Worm (Caenorhabditis elegans): ENCODE results near the gene C39B10.5.

Gene C39B10.5

DNA sequence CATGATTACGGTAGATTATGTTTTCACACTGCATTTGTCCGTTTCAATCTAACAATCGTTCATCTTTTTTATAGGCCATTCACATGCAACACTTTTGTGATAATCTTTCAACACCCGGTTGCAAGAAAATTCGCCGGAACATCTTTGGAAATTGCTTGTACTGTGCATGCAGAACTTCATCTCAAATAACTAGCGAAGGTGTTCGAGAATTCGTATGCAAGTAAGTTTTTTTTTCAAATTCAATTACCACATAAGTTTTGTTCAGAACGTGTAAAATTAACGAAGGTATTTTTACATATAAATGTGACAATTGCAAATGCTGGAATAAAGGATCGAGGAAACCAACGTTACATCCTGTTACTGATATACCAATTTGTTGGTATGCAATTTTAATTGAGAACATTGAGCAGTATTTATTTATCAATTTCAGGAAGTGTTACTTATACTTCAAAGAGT is 38.2 kb downstream of the C39B10.5 start, which contains the start of gene C33D3.3 (continued):
- no peak for TF ChIP-seq unc-62 (GFP tag; optimal IDR thresholded peaks at IDR 0.05)
- no peak for TF ChIP-seq repo-1 (tag; optimal IDR thresholded peaks at IDR 0.05)
- no peak for TF ChIP-seq F52B5.7 (tag; optimal IDR thresholded peaks at IDR 0.05)

ce11 chrX:10488763-10489162 is 41.6 kb downstream of the C39B10.5 start, which contains the start of gene C33D3.4:
C33D3.4 (plus strand) TSS chrX:10489063.
- TF ChIP-seq ztf-28 (GFP tag; IDR thresholded peaks at IDR 0.05) = no peak

DNA sequence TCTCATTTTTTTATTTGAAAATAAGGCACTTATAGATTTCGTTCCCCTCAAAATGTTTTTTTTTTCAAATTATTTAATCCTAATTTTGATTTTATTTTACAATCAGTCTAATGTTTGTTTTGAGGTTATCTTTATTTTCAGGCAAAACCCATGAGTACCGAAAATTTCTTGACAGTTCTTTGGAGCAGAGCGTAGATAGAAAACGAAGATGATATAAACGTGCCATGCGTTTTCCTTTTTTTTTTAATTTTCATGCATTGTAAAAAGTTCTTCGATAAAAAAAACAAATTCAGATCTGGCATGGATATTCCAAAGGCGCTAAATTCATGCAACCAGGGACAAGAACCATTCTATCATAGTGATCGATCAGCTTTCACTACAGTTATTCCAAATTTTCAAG is 43.9 kb downstream of the C39B10.5 start, which contains the start of gene C33D3.5:
Gene C33D3.5 (plus strand): TSS at position 301 of the 400 bp plus-strand sequence.
- TF ChIP-seq F52B5.7 (tag; optimal IDR thresholded peaks at IDR 0.05) = no peak
- no peak for TF ChIP-seq madf-3 (GFP tag; IDR thresholded peaks at IDR 0.05)
- no peak for TF ChIP-seq sptf-2 (GFP tag; optimal IDR thresholded peaks at IDR 0.05)
- no peak for TF ChIP-seq C06A6.2 (GFP tag; conservative IDR thresholded peaks at IDR 0.05)
- no peak for TF ChIP-seq bed-2 (GFP tag; IDR thresholded peaks at IDR 0.05)
- no peak for TF ChIP-seq C17E4.6 (GFP tag; IDR thresholded peaks at IDR 0.05)
- no peak for TF ChIP-seq Y56A3A.18 (GFP tag; IDR thresholded peaks at IDR 0.05)

ce11 chrX:10491875-10492523 is 44.9 kb downstream of the C39B10.5 start:
- no peak for TF ChIP-seq F39B2.1 (GFP tag; IDR thresholded peaks at IDR 0.05)
- no peak for TF ChIP-seq athp-1 (tag; optimal IDR thresholded peaks at IDR 0.05)
- no peak for TF ChIP-seq dpl-1 (GFP tag; optimal IDR thresholded peaks at IDR 0.05)
- TF ChIP-seq let-607 (tag; optimal IDR thresholded peaks at IDR 0.05) = no peak
- no peak for TF ChIP-seq F22D6.2 (tag; optimal IDR thresholded peaks at IDR 0.05)
- no peak for TF ChIP-seq nfya-2 (GFP tag; IDR thresholded peaks at IDR 0.05)
- no peak for TF ChIP-seq zim-3 (tag; optimal IDR thresholded peaks at IDR 0.05)
- TF ChIP-seq ztf-18 (tag; optimal IDR thresholded peaks at IDR 0.05) = no peak
- no peak for TF ChIP-seq lir-1 (GFP tag; conservative IDR thresholded peaks at IDR 0.05)
- no peak for TF ChIP-seq dox-1 (GFP tag; IDR thresholded peaks at IDR 0.05)
- no peak for TF ChIP-seq aptf-3 (GFP tag; IDR thresholded peaks at IDR 0.05)
- no peak for TF ChIP-seq egl-18 (GFP tag; IDR thresholded peaks at IDR 0.05)
- TF ChIP-seq madf-8 (GFP tag; conservative IDR thresholded peaks at IDR 0.05) = no peak
- no peak for TF ChIP-seq B0019.2 (GFP tag; conservative IDR thresholded peaks at IDR 0.05)
- no peak for TF ChIP-seq ZK185.1 (tag; optimal IDR thresholded peaks at IDR 0.05; ENCODE audit: poor library complexity, severe bottlenecking)
- no peak for TF ChIP-seq Y56A3A.18 (GFP tag; IDR thresholded peaks at IDR 0.05)
- TF ChIP-seq K11D2.4 (GFP tag; IDR thresholded peaks at IDR 0.05) = no peak
- TF ChIP-seq F23B12.7 (tag; optimal IDR thresholded peaks at IDR 0.05; ENCODE audit: insufficient read depth) = no peak

All from whole organism, young adult.